Worm (Caenorhabditis elegans): ENCODE data around the gene W05H9.4.

The W05H9.4 gene

DNA sequence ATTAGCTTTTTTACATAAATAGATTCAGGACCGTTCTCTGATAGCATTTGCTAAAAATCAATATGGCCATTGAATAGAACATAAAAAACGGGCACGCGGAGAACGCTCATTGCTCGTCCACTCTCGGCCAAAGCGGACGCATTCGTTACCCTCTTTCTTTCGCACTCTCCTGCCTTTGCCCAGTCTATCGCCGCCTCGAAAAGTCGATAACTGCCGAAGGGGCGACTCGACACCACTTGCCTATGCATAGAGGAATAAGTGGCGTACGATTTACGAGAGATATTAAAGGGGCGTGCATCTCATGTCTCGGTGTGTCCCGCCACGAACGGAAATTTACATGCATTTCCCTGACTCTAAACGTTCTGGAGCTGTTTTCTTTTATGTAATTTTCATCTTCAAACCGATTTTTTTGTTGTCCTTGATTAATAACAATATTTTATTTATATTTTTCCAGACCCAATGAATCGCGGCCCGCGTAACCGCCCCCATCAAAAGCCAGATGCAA, at the start of gene W05H9.4:
TSS of gene W05H9.4 (plus strand) at position 455 of the 505 bp plus-strand sequence.
- no peak for TF ChIP-seq unc-62 (GFP tag; optimal IDR thresholded peaks at IDR 0.05)

DNA sequence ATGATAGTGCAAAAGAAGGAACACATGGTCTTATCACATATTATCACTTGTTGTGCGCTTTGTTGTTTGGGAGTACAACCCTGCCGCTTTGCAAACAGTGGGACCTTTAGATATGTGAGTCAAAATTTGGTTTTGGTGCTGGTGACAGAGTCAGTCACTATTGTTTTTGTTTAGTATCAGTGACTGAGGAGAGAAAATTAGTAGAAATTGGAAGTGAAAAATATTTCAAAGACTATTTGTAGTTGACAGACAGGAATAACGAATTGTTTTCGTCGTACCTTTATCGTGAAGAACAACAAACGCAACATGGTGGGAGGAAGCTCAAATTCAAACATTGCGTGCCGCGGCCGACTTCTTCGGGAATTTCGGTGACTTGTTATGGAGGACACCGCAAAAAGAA, 46.9 kb upstream of the W05H9.4 start, which contains the start of gene lrch-1:
TSS of gene lrch-1 (minus strand) at position 101 of the 400 bp plus-strand sequence.
- no peak for TF ChIP-seq unc-62 (GFP tag; optimal IDR thresholded peaks at IDR 0.05)

DNA sequence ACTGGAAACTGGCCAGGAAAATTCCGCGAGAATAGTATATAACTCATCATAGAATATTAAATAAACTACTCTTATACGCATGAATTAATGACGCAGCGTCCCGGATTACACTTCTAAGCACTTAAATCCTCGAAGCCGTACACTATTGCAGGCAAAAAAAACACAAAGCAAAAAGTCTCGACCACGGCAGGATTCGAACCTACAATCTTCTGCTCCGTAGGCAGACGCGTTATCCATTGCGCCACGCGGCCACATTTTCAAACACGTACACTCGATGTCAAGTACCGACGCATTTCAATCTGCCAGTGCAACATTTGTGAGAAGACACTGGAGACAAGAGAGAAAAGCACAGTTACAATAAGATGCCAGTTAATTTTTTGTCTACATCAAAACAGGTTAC, 43.6 kb upstream of the W05H9.4 start:
- no peak for TF ChIP-seq unc-62 (GFP tag; optimal IDR thresholded peaks at IDR 0.05)

DNA sequence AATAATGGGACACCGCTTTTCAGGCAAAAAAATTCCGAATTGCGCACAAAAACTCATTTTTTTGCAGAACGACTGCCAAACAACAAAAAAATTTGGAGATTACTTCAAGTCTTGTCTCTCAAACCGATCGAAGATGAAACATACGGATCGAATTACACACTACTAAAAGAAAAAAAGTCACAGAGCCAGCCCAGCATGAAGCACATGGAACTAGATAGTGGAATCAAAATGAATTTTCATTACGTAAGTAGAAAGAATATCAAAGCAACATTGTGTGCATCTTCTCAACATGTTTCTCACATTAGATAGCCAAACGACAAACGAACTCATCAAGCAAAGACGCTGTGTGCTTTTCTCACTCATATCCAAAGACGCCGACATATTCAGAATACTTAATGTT, 42.4 kb upstream of the W05H9.4 start:
- no peak for TF ChIP-seq unc-62 (GFP tag; optimal IDR thresholded peaks at IDR 0.05)

DNA sequence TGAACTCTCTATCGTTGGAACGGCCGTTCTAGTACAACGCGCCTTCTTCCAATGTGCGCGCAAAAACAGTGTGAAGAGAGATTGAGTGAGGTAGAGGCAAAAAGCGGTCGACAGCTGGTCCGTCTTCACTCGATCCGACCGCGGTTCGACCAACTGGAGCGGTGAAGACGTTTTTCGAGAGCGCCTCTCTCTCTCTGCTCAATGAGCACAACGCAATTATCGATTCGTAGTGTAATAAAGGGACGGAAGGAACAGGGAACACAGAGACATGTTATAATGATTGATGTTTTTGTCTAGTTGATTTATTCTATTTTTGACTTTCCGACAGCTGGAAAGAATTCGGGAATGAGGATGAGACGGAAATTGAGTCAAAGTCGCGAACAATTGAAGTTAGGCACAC, 38.6 kb upstream of the W05H9.4 start:
- TF ChIP-seq unc-62 (GFP tag; optimal IDR thresholded peaks at IDR 0.05), result no peak

DNA sequence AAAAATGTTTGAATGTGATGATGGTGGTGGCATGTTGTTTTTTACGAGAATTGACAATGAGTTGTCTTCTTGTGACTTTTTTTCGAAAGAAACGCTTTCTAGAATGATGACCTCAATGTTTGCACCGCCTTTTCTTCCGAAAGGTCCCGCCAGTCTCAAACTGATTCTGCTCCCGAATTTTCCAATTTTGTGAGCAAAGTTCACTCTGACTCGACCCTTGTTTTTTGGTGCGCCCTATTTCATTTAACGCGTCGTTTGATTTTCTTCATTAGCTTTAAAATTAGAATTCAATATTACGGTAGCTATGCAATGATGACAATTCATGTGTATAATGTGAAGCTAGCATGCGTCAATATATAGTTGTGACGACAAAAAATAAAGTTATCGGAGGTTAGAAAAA, 32.8 kb upstream of the W05H9.4 start, which contains the start of gene lite-1:
TSS of gene lite-1 (minus strand) at position 101 of the 400 bp plus-strand sequence.
- TF ChIP-seq unc-62 (GFP tag; optimal IDR thresholded peaks at IDR 0.05), result no peak

DNA sequence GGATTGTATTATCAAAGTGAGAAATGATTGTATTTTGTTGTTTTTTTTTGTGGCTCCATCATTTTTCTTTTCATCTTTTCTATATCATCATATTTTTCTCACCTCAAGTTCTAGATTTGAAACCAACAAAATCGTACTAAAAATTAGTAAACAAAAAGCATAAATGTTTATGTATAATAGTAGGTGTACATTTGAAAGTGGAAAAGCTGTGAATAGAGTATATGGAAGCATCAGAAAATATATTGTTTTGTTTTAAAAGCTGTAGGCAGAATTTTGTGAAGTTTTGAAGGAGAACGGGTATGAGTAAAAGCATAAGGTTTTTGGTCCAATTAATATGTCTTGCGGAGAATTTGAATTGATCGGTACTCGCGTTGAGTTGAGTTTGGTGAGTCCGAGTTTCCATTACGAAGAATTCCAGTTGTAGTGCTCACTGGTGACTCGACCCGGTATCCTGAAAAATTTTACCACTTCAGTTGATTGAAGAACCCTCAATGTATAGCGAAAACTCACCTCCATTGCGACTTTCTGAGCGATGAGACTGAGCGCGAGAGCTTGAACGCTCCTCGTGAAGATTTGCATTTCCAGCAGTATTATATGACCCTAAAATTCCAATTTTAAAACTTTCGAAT, 30.3 kb upstream of the W05H9.4 start, which contains the start of gene C14F11.4:
TSS of gene C14F11.4 (minus strand) at position 51 of the 629 bp plus-strand sequence.
- TF ChIP-seq unc-62 (GFP tag; optimal IDR thresholded peaks at IDR 0.05), result no peak

DNA sequence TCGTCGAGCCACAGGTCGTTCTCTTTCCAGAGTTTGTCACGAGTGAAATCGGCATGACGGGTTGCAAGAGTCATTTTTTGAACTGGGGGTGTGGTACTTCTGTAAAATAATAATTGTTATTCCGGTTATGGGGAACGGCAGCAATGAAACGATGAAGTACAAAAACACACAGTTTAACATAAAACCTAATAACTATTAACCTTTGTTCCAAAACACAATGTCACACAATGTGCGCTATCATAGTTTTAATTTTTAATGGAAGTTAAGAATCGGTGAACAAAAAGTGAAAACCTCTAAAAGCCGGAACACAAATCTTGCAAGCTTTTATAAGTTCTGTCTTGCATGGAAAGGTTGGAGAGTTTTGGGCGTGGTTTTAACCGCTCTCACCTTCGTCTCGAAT, 28.0 kb upstream of the W05H9.4 start, which contains the start of gene hsp-43:
TSS of gene hsp-43 (minus strand) at position 101 of the 400 bp plus-strand sequence.
- no peak for TF ChIP-seq unc-62 (GFP tag; optimal IDR thresholded peaks at IDR 0.05)

DNA sequence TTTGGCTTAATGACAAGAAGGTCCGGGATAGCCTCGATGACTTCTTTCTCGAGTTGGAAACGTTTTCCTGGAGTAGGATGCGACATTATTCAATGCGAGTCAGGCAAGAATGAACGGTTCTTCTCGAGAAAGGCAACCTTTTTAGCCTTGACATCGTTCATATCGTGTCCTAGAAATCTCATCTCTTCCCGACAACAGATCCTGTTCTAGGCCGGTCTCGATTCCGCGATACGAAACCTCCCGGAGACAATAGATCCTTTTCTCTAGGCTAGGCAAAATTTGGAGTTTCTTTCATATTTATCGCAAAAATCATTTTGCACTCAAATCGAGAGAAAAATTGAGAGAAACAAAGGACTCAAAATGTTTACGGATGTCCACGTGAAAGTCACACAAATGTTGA, 24.5 kb upstream of the W05H9.4 start, which contains the start of gene rml-3:
TSS of gene rml-3 (minus strand) at position 93 of the 400 bp plus-strand sequence.
- no peak for TF ChIP-seq unc-62 (GFP tag; optimal IDR thresholded peaks at IDR 0.05)

DNA sequence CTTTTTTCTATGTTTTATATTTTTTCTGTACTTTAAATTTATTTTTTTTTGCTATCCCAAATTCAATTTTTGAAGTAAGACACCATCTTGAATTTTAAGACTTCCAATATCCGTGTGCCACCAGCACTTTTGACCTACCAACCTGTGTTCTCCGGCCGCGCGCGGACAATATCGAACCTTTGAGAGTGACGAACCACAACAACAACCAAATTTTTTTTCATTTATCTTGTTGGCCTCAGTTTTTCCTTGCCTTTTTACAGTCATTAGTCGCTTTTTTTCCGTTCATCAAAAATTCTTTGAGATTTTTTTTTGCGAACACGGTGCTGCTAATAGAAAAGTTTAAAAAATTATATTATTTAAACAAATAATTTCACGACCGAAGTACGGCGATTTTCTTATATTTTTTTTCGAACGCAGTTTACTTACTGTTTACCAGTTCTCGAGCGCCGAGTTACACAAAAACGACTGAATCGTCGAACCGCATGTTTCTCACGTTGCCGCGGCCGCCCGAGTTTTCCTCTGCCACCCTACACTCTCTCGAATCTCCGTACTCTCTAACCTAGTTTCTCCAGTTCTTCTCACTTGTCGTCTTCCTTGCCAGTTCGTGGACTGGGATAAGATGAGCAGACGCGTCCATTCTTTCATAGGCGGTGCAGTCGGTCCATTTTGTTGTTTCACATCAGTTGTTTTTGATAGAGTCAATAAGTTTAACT, 23.4 kb upstream of the W05H9.4 start:
- TF ChIP-seq unc-62 (GFP tag; optimal IDR thresholded peaks at IDR 0.05), result no peak

DNA sequence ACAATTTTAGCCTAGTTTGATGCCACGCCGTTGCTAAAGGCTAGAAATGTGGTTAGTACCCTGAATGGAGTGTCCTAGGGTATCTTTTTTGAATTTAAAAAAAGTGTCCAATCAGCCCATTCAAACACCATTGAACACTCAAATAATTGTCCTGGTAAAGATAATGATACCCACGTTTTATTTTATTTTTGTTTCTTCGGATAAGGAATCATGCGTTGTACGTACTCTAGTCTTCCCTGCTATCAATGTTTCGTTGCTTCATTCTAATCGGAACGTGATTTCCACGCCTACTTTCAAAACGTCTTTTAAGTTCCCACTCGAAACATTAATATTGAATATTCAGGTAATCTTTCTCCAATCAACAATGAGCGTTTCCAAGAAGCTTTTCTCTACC, 22.8 kb upstream of the W05H9.4 start, which contains the start of gene got-2.2:
TSS of gene got-2.2 (plus strand) at position 344 of the 394 bp plus-strand sequence.
- no peak for TF ChIP-seq unc-62 (GFP tag; optimal IDR thresholded peaks at IDR 0.05)

DNA sequence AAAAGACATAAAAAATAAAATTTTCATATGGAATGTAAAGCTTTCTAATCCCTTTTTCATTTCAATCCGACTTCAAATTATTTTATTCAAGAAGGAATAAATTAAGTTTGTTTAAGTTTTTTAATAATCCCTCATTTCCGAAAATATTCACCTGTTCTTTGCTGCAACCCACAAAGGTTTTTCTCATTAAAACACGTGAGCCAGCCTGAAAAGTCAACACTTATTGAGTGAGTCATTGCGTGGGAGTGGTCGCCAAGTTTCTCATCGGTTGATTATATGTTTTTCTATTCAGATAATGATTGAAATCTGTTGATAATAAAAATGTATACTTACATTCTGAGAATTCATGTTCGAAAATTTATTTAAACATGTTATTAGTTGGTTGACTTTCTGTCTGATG, 17.9 kb upstream of the W05H9.4 start:
- TF ChIP-seq unc-62 (GFP tag; optimal IDR thresholded peaks at IDR 0.05), result no peak

DNA sequence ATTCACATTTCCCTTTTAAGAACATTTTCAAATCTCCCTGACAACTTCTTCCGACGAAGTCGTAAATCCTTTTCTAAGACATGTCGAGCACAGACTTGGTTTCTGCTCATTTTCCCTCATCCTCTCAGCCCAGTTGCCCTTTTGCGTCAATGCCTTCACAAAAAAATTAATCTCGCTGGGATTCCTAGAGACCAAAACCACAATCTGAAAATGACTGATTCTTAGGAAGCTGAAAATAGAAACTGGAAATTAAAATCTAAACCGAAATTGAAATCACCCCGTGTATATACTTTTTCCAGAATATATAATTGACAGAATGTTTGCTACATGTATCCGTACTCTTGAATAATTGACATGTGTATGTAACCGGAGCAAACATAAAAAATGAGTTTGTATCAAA, 16.4 kb upstream of the W05H9.4 start:
- no peak for TF ChIP-seq unc-62 (GFP tag; optimal IDR thresholded peaks at IDR 0.05)

DNA sequence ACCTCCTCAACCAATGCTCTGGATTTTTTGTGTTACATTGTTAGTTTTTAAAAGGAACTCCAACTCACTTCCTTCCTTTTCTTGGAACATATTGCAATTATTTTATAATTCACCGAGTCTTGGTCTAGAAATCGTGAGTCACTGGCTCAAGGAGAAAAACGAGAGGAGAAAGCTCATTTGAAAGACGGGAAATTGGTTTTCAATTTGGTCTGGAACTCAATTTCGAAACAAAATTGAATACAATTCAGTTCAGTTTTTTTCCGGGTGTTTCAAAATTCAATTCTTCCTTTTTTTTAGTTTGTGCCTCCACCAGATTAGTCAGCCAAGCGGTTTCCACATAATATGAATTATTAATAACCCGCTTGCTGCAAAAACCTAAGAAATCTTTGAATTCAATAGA, 15.6 kb upstream of the W05H9.4 start:
- no peak for TF ChIP-seq unc-62 (GFP tag; optimal IDR thresholded peaks at IDR 0.05)

DNA sequence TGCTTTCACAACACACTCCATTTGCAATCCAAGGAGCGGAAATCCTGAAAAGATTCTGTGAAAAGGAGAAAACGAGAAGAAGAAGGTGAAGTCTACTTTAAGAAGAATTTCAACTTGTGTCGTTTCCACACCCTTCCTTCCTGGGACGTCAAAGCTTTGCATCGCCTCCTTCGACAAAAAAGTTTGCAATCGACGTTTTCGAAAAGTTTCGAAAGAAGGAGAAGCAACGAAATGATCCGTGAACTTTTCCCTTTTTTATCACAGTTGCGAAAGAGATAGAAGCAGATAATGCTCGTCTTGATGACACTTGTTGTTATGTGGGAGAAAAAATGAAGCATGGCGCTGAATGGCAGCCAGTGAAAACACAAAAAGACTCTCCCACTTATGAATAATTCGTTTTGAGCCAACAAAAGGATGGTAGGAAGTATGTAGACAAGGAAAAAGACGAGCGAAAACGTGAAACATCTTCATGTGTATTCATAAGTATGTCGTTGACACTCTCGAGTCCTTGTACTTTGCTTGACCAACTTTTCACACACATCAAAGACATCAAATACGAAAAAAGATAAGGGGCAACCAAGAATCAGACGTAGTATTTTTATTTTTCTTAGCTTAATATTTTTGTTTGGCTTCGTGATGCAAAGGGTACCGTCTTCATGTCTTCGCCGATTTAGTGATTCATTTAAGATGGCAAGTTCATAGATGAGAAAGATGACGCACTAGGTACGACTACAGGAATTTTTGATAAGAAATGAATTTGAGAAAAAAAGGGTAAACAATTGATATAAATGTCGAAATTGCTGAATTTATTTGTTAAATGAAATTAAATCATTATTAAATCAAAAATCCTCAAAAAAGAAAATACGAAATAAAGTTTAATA, 14.4 kb upstream of the W05H9.4 start:
- TF ChIP-seq unc-62 (GFP tag; optimal IDR thresholded peaks at IDR 0.05), result no peak

DNA sequence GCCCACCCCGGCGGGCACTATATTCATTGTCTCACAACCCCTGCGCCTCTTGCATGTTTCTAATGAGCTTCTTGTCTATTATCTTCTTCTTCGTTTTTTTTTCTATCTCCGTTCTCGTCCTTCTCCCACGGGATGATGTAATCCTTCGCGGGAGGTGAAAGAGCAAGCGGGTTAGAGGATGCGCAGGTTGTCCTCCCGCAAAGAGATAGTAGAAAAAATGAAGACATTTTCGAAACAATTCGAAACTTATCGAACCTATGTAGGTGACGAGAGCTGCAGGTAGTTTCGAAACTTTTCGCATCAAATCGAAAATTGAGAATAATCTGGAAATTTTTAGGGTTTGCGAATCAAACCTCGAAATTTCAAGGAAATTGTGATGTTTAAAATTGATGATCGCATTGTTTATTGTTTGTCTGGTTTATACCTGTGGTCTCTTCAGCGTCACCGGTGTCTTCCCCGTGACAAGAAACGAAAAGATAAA, 13.1 kb upstream of the W05H9.4 start:
- TF ChIP-seq unc-62 (GFP tag; optimal IDR thresholded peaks at IDR 0.05), result no peak

Measured in whole organism, dauer.